Worm (Caenorhabditis elegans): ENCODE measurements around the gene drd-1.

ce11 chrII:8377722-8378121 lies 10.1 kb upstream of the drd-1 start:
- TF ChIP-seq nhr-28 (tag; optimal IDR thresholded peaks at IDR 0.05) (no peak), R02D3.7 (tag; optimal IDR thresholded peaks at IDR 0.05) (no peak), nhr-11 (tag; optimal IDR thresholded peaks at IDR 0.05) (no peak), egl-27 (tag; optimal IDR thresholded peaks at IDR 0.05) (no peak), fos-1 (tag; optimal IDR thresholded peaks at IDR 0.05) (no peak), snpc-4 (tag; optimal IDR thresholded peaks at IDR 0.05) (no peak), aly-2 (tag; optimal IDR thresholded peaks at IDR 0.05) (no peak), zag-1 (tag; optimal IDR thresholded peaks at IDR 0.05) (no peak), ama-1 (optimal IDR thresholded peaks at IDR 0.05) (no peak), elt-3 (tag; optimal IDR thresholded peaks at IDR 0.05) (no peak), egl-5 (tag; optimal IDR thresholded peaks at IDR 0.05) (no peak), skn-1 (tag; optimal IDR thresholded peaks at IDR 0.05) (no peak)
